Fruit fly (Drosophila melanogaster): ENCODE measurements around the gene CG17834.

Gene CG17834

DNA sequence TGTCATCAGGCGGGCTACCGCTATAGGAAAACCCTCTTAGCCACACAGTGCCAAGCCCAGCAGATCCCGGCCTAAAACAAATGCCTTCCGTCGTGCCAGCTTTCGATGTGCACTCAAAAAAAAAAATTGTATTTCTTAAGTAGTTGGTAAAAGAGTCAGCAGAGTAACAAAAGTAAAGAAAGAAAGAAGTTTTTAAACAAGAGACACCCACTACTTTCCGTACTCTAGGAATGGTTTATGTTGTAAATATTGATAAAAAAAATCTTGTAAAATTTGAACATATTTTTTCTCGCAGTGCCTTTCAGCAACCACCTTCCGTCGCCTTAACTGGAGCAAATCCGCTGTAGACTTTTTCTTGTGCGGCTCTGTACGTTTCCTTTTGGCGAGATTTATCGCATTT lies 44.0 kb downstream of the CG17834 start (continued):
- TF ChIP-seq CG2889 (GFP tag; IDR thresholded peaks at IDR 0.05) = no peak
- no peak for TF ChIP-seq CG3847 (GFP tag; IDR thresholded peaks at IDR 0.05)
- peak; percentile 46 for TF ChIP-seq az2 (GFP tag; optimal IDR thresholded peaks at IDR 0.05)
- no peak for TF ChIP-seq CG4360 (GFP tag; IDR thresholded peaks at IDR 0.05)
- TF ChIP-seq CG17361 (GFP tag; IDR thresholded peaks at IDR 0.05) = no peak
- no peak for TF ChIP-seq gsb (GFP tag; IDR thresholded peaks at IDR 0.05)
- peak; percentile 71 for TF ChIP-seq lab (GFP tag; optimal IDR thresholded peaks at IDR 0.05)
- TF ChIP-seq CG15073 (GFP tag; optimal IDR thresholded peaks at IDR 0.05) = no peak
- no peak for TF ChIP-seq luna (GFP tag; optimal IDR thresholded peaks at IDR 0.05)
- TF ChIP-seq Stat92E (GFP tag; optimal IDR thresholded peaks at IDR 0.05) = no peak
- peak; percentile 1 for TF ChIP-seq BtbVII (GFP tag; optimal IDR thresholded peaks at IDR 0.05)
- no peak for TF ChIP-seq rib (GFP tag; IDR thresholded peaks at IDR 0.05)
- peak; percentile 73 for TF ChIP-seq row (GFP tag; IDR thresholded peaks at IDR 0.05)
- no peak for TF ChIP-seq CG3995 (GFP tag; optimal IDR thresholded peaks at IDR 0.05)
- peak; percentile 56 for TF ChIP-seq CG15269 (tag; optimal IDR thresholded peaks at IDR 0.05)
- TF ChIP-seq CG9876 (GFP tag; optimal IDR thresholded peaks at IDR 0.05) = no peak
- no peak for TF ChIP-seq da (GFP tag; optimal IDR thresholded peaks at IDR 0.05)
- TF ChIP-seq CG10959 (GFP tag; IDR thresholded peaks at IDR 0.05) = no peak
- TF ChIP-seq HLH3B (GFP tag; IDR thresholded peaks at IDR 0.05) = 0 out of 2 replicates have a peak, but pooled peaks have one; percentile 22
- no peak for TF ChIP-seq ash1 (GFP tag; optimal IDR thresholded peaks at IDR 0.05)
- no peak for TF ChIP-seq NFAT (GFP tag; IDR thresholded peaks at IDR 0.05)
- TF ChIP-seq Myb (GFP tag; optimal IDR thresholded peaks at IDR 0.05) = peak; percentile 12
- TF ChIP-seq CG14441 (GFP tag; IDR thresholded peaks at IDR 0.05) = no peak
- no peak for TF ChIP-seq tx (GFP tag; optimal IDR thresholded peaks at IDR 0.05)
- TF ChIP-seq vnd (GFP tag; IDR thresholded peaks at IDR 0.05; ENCODE audit: partially characterized antibody) = no peak
- peak in 1 of 2 experiments; percentile 57 for TF ChIP-seq Hr51 (GFP tag; optimal IDR thresholded peaks at IDR 0.05)
- no peak for TF ChIP-seq Nf-YC (tag; optimal IDR thresholded peaks at IDR 0.05)
- peak; percentile 68 for TF ChIP-seq CG7556 (GFP tag; optimal IDR thresholded peaks at IDR 0.05)
- TF ChIP-seq CG1603 (tag; optimal IDR thresholded peaks at IDR 0.05) = no peak
- peak; percentile 30 for TF ChIP-seq dmrt11E (tag; optimal IDR thresholded peaks at IDR 0.05)
- no peak for TF ChIP-seq slou (GFP tag; optimal IDR thresholded peaks at IDR 0.05)
- peak; percentile 47 for TF ChIP-seq caup (GFP tag; optimal IDR thresholded peaks at IDR 0.05; ENCODE audit: severe bottlenecking)
- no peak for TF ChIP-seq unc-4 (GFP tag; IDR thresholded peaks at IDR 0.05; ENCODE audit: partially characterized antibody)
- TF ChIP-seq H2.0 (GFP tag; IDR thresholded peaks at IDR 0.05) = no peak
- TF ChIP-seq CG13775 (GFP tag; optimal IDR thresholded peaks at IDR 0.05) = peak; percentile 49
- TF ChIP-seq schlank (tag; optimal IDR thresholded peaks at IDR 0.05) = no peak
- 0 out of 3 replicates have a peak, but pooled peaks have one; percentile 23 for TF ChIP-seq Mrtf (GFP tag; IDR thresholded peaks at IDR 0.05)
- TF ChIP-seq bbx (GFP tag; IDR thresholded peaks at IDR 0.05; ENCODE audit: partially characterized antibody) = no peak
- TF ChIP-seq z (GFP tag; IDR thresholded peaks at IDR 0.05) = no peak
- TF ChIP-seq Lpt (GFP tag; optimal IDR thresholded peaks at IDR 0.05) = no peak
- peak; percentile 27 for TF ChIP-seq pho (GFP tag; optimal IDR thresholded peaks at IDR 0.05)
- TF ChIP-seq CG10321 (GFP tag; IDR thresholded peaks at IDR 0.05) = no peak
- TF ChIP-seq CG34422 (GFP tag; IDR thresholded peaks at IDR 0.05) = no peak
- TF ChIP-seq CG11560 (tag; IDR thresholded peaks at IDR 0.05) = no peak
- TF ChIP-seq CG14014 (GFP tag; IDR thresholded peaks at IDR 0.05) = no peak
- TF ChIP-seq bab2 (GFP tag; optimal IDR thresholded peaks at IDR 0.05) = peak; percentile 52
- no peak for TF ChIP-seq pan (optimal IDR thresholded peaks at IDR 0.05)
- TF ChIP-seq pan (GFP tag; optimal IDR thresholded peaks at IDR 0.05 in 1 of 2, IDR thresholded peaks at IDR 0.05 in 1 of 2) = peak in 1 of 2 experiments; percentile 52
- no peak for TF ChIP-seq CG4282 (GFP tag; optimal IDR thresholded peaks at IDR 0.05)
- no peak for TF ChIP-seq HmgZ (tag; optimal IDR thresholded peaks at IDR 0.05)
- peak; percentile 12 for TF ChIP-seq Six4 (GFP tag; optimal IDR thresholded peaks at IDR 0.05)
- TF ChIP-seq gsb-n (tag; optimal IDR thresholded peaks at IDR 0.05) = peak; percentile 4
